Fruit fly (Drosophila melanogaster) whole organism, larva: ENCODE results near the gene Gfrl.

ENCODE experiments used
- noc ChIP-seq: fragments of 200-800 bp; sonication (Bioruptor generic); optimal IDR thresholded peaks from 3 replicates; lab custom pipeline; 2019; ENCODE audit warnings: missing biosample characterization, mild to moderate bottlenecking, missing genetic modification characterization, moderate library complexity

Gfrl gene

dm6 chr3R:20332688-20333087 lies 151.7 kb downstream of the Gfrl start:
- TF ChIP-seq noc (tag; lab: Kevin White, UChicago): no peak
